Worm (Caenorhabditis elegans): Measurements from ENCODE around the gene C33D3.5.

The C33D3.5 gene

ce11 chrX:10485300-10485755 lies 5.8 kb upstream of the C33D3.5 start, which contains the start of gene C33D3.3:
Gene C33D3.3, plus strand, starts transcription at chrX:10485350.
- TF ChIP-seq dao-5 (tag; optimal IDR thresholded peaks at IDR 0.05): no peak
- TF ChIP-seq him-1 (tag; optimal IDR thresholded peaks at IDR 0.05): no peak
- no peak for TF ChIP-seq W03F9.2 (tag; optimal IDR thresholded peaks at IDR 0.05)

- no peak for TF ChIP-seq W03F9.2 (tag; optimal IDR thresholded peaks at IDR 0.05)
- TF ChIP-seq him-1 (tag; optimal IDR thresholded peaks at IDR 0.05): no peak
- no peak for TF ChIP-seq dao-5 (tag; optimal IDR thresholded peaks at IDR 0.05)
Measured at ce11 chrX:10488763-10489162, 2.4 kb upstream of the C33D3.5 start, which contains the start of gene C33D3.4. Gene C33D3.4, plus strand, starts transcription at chrX:10489063.

DNA sequence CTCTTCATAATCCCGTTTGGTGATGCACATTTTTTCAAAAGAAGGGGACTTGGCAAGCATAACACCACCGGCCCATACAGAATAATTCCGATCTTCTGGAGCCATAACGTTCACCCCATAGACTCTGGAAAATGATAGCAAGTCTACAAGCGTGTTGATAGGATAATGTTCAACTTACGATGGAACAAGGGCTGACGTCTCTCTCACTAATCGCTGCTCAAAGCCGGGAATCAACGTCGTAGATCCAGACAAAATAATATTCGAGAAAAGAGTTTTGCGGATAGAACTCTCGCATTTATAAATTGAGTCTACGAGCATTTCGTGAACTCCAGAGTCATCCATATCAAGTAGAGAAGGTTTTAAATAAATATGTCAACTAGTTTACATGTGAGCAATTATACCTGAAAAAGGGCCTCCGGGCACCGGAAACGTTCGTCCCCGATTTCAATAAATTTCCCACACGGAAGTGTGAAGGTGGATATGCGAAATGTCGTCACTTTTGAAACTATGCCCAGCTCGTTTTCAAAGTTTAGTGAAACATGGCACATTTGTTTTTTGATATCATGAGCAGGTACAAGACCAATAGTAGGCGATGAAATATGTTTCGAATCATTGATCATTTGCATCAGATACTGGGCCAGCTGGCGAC lies 855 bp downstream of the C33D3.5 start:
- TF ChIP-seq him-1 (tag; optimal IDR thresholded peaks at IDR 0.05) (no peak), W03F9.2 (tag; optimal IDR thresholded peaks at IDR 0.05) (no peak), dao-5 (tag; optimal IDR thresholded peaks at IDR 0.05) (no peak)

ce11 chrX:10499590-10499989 lies 8.4 kb downstream of the C33D3.5 start, which contains the start of gene vab-3:
Gene vab-3, plus strand, starts transcription at chrX:10499890.
- TF ChIP-seq him-1 (tag; optimal IDR thresholded peaks at IDR 0.05) (no peak), W03F9.2 (tag; optimal IDR thresholded peaks at IDR 0.05) (no peak), dao-5 (tag; optimal IDR thresholded peaks at IDR 0.05) (no peak)

DNA sequence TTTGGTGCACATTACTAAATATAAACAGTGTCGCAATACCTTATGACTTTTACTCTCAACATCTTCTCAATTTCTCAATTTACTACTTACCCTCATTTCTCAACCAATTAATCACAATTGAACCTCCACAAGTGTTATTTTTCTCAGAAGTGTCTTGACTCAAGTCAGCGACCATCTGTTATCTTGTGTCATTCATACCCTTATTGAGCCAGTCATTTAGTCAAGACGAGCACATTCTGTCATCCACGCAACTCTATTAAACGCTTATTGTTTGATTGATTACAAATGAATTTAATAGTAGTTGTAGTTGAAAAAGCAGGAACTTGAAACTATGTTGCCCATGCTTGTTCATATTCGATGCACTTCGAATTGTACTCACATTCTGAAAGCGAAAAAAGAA lies 12.2 kb downstream of the C33D3.5 start:
- no peak for TF ChIP-seq dao-5 (tag; optimal IDR thresholded peaks at IDR 0.05)

DNA sequence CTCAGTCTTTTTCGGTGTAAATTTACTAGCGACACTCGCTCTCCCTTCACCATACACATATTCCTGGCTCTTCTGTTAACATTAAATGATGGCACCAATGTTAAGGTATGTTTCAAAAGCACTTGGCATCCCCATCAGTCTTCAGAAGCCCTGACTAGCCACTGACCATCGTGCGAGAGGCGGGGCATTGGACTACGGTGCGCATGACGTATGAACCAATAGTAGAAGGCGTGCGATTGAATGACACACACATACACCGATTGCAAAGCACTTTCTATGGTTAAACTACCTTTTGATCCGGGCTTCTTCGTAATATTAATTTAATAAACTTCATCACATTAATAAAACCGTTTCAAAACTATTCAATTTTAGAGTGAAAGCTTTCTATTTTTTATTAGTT lies 14.0 kb downstream of the C33D3.5 start:
- TF ChIP-seq W03F9.2 (tag; optimal IDR thresholded peaks at IDR 0.05) (no peak), him-1 (tag; optimal IDR thresholded peaks at IDR 0.05) (no peak)

DNA sequence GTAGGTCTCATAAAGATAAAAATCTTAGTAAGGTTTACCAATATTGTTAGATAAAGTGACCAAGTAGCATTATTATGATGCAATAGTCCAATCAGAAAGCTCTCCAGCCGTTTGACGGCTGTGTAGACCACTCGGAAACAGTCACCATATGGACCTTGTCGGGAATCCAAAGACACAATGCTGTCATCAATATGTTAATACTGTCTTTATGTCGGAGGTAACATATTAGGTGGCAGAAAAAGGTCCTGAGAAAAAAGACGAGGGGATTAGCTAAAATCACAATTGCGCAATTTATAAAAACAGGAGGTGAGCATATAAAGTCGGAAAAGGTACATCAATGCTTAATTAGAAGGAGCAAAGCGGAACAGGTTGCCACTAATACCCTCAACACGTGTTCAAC lies 16.8 kb downstream of the C33D3.5 start:
- no peak for TF ChIP-seq dao-5 (tag; optimal IDR thresholded peaks at IDR 0.05)
- TF ChIP-seq him-1 (tag; optimal IDR thresholded peaks at IDR 0.05): no peak
- TF ChIP-seq W03F9.2 (tag; optimal IDR thresholded peaks at IDR 0.05): no peak

DNA sequence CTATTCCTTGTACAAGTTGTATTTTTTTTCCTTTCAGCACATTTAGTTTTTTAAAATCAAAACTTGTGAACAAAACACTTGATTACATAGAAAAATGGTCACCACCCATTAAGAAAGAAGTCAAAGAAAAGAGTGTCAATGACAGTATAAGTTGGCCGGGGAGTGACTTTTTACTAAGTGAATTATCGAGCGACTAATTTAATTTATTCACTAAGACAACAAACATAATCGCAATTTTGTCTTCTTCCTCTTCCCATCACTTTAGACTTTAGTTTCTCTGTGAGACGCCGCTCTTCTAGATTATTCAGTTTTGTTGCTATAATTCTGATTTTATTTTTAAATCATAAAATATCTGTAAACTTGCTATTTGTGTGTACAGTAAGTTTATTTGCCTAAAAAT lies 22.9 kb downstream of the C33D3.5 start:
- TF ChIP-seq dao-5 (tag; optimal IDR thresholded peaks at IDR 0.05) (no peak), W03F9.2 (tag; optimal IDR thresholded peaks at IDR 0.05) (no peak), him-1 (tag; optimal IDR thresholded peaks at IDR 0.05) (no peak)

DNA sequence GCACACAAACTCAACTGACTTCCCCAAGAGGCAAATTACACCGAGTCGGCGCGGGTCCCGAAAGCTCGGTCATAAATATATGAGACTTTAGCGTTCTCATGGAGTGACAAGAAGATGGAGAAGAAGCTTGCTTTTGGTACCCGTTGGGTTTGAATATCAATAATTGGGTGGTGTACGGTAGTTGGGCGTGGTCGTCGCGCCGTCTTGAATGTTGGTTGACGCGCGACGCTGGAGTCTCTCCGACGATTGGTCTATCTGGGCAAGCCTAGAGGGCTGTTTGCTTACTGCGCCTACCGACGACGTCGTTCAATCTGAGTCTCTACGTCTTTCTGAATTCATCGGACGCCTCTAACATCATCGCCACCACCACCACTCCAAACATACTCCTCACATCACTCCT lies 23.7 kb downstream of the C33D3.5 start:
- TF ChIP-seq W03F9.2 (tag; optimal IDR thresholded peaks at IDR 0.05): no peak
- TF ChIP-seq him-1 (tag; optimal IDR thresholded peaks at IDR 0.05): no peak
- TF ChIP-seq dao-5 (tag; optimal IDR thresholded peaks at IDR 0.05): no peak

ce11 chrX:10516549-10516948 lies 25.4 kb downstream of the C33D3.5 start:
- no peak for TF ChIP-seq him-1 (tag; optimal IDR thresholded peaks at IDR 0.05)
- TF ChIP-seq W03F9.2 (tag; optimal IDR thresholded peaks at IDR 0.05): no peak

DNA sequence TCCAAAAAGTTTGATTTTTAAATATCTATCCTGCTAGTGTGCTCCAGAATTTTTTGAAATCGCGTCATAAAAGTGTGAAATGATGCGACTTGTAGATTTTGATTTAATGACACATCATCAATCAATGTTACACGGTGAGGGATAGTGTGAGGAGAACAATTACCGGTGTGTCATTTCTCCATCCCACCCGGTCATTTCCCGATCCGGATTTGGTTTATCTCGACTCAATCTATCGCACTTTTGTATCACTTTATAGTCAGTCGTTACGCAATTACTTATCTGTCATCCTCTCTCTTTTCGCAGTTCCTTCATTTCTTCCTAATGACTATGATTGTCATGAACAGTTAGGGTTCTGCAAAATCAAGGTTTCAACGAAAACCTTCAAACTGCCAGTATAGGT lies 29.0 kb downstream of the C33D3.5 start:
- TF ChIP-seq him-1 (tag; optimal IDR thresholded peaks at IDR 0.05) (no peak), dao-5 (tag; optimal IDR thresholded peaks at IDR 0.05) (no peak), W03F9.2 (tag; optimal IDR thresholded peaks at IDR 0.05) (no peak)

DNA sequence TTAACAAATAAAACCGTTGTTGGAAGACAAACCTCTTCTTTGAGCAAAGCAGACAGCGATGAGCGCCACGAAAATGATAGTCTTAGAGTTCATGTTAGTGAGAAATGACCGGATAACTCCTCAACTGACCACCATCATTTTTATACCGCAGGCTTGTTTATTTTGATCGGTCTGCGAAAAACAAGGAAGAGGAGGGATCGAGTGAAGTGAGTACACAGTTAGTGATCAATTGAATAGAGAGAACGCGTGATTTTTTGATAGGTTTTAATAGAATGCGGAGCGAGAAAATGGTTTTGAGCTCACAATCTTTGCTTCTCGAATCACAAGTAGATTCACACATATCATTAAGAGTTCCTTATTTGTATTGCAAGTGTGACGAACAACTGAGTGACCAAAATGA lies 30.2 kb downstream of the C33D3.5 start, which contains the start of gene F14F3.4:
F14F3.4 (minus strand) TSS at position 101 of the 400 bp plus-strand sequence.
- TF ChIP-seq him-1 (tag; optimal IDR thresholded peaks at IDR 0.05) (no peak), W03F9.2 (tag; optimal IDR thresholded peaks at IDR 0.05) (no peak), dao-5 (tag; optimal IDR thresholded peaks at IDR 0.05) (no peak)

- no peak for TF ChIP-seq dao-5 (tag; optimal IDR thresholded peaks at IDR 0.05)
- TF ChIP-seq him-1 (tag; optimal IDR thresholded peaks at IDR 0.05): no peak
- TF ChIP-seq W03F9.2 (tag; optimal IDR thresholded peaks at IDR 0.05): no peak
Measured at ce11 chrX:10524483-10524948, 33.4 kb downstream of the C33D3.5 start, which contains the start of the genes mboa-7 and git-1. Gene mboa-7, minus strand, starts transcription at chrX:10524565. Gene git-1, plus strand, starts transcription at chrX:10524898.

DNA sequence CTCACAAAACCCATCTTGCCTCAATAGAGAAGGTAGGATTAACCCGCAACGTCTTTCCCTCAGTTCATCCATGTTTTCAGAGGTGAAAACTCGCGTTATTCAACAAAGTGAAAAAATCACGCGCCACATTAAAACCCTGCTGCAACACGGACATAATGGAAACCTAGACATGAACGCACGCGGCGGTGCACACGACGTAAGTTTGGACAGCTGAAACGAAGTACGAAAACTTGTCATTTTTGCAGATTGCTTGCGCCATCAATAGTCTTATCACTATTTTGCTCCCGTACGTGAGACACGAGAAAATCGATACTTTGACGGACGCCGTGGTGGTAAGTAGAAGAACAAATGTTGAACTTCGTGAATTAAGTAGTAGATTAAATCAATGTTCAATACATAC lies 36.3 kb downstream of the C33D3.5 start:
- TF ChIP-seq dao-5 (tag; optimal IDR thresholded peaks at IDR 0.05): no peak
- TF ChIP-seq W03F9.2 (tag; optimal IDR thresholded peaks at IDR 0.05): no peak
- TF ChIP-seq him-1 (tag; optimal IDR thresholded peaks at IDR 0.05): no peak

ce11 chrX:10528993-10529392 lies 37.8 kb downstream of the C33D3.5 start, which contains the start of the genes F14F3.5 and slcf-1:
Gene F14F3.5, minus strand, starts transcription at chrX:10529226.
Gene slcf-1, plus strand, starts transcription at chrX:10529294.
- TF ChIP-seq W03F9.2 (tag; optimal IDR thresholded peaks at IDR 0.05) (no peak), dao-5 (tag; optimal IDR thresholded peaks at IDR 0.05) (no peak), him-1 (tag; optimal IDR thresholded peaks at IDR 0.05) (no peak)

Data from whole organism, L4/young adult.